Worm (Caenorhabditis elegans): ENCODE results near the gene nhr-34.

ce11 chrIV:9653184-9653583 lies 22.3 kb downstream of the nhr-34 start, which contains the start of gene F58G6.3:
- TF ChIP-seq skn-1 (tag; optimal IDR thresholded peaks at IDR 0.05) (no peak), nhr-77 (tag; optimal IDR thresholded peaks at IDR 0.05) (no peak), dpl-1 (GFP tag; optimal IDR thresholded peaks at IDR 0.05) (no peak), fos-1 (tag; optimal IDR thresholded peaks at IDR 0.05) (no peak)

All from whole organism, L4 larva.